Worm (Caenorhabditis elegans): ENCODE results near the gene C05G5.5.

The C05G5.5 gene

DNA sequence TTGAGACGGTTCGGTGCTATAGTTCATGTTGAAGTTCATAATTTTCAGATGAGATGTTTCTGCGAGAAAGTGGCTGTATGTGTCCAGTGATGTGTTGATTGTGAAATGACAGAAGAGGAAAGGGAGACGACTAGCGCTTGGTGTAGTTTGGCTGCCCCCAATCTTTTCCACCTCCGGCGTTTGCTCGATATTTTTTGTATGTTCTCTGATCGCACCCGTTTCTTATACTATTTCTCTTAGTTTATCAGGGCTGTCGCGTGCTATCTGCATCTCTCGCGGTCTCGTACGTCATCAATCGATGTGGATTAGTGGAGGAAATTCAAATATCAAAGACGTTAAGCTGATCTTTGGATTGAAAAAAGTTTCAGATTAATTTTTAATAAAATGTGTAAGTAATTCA is 49.8 kb upstream of the C05G5.5 start, which contains the start of gene atf-4 (continued):
- TF ChIP-seq lsy-27 (tag; optimal IDR thresholded peaks at IDR 0.05; ENCODE audit: borderline replicate concordance, insufficient read depth) (no peak), B0336.3 (GFP tag; IDR thresholded peaks at IDR 0.05) (peak; percentile 28; the same call in 1 of the 2 replicates), C06A6.2 (GFP tag; conservative IDR thresholded peaks at IDR 0.05) (peak; percentile 29; the same call in 1 of the 2 replicates), F22D6.2 (tag; optimal IDR thresholded peaks at IDR 0.05) (no peak)

- TF ChIP-seq Y56A3A.18 (GFP tag; IDR thresholded peaks at IDR 0.05) (no peak), nfya-1 (tag; optimal IDR thresholded peaks at IDR 0.05; ENCODE audit: borderline replicate concordance, insufficient read depth) (no peak), rcor-1 (GFP tag; IDR thresholded peaks at IDR 0.05) (no peak), F22D6.2 (tag; optimal IDR thresholded peaks at IDR 0.05) (no peak), F49E8.2 (tag; optimal IDR thresholded peaks at IDR 0.05; ENCODE audit: insufficient read depth) (no peak), Y79H2A.3 (GFP tag; conservative IDR thresholded peaks at IDR 0.05) (no peak), sptf-2 (GFP tag; optimal IDR thresholded peaks at IDR 0.05) (no peak), cebp-1 (GFP tag; IDR thresholded peaks at IDR 0.05) (no peak), cebp-1 (tag; optimal IDR thresholded peaks at IDR 0.05) (no peak), Y53F4B.3 (GFP tag; IDR thresholded peaks at IDR 0.05) (no peak), dox-1 (GFP tag; IDR thresholded peaks at IDR 0.05) (no peak), lsl-1 (GFP tag; optimal IDR thresholded peaks at IDR 0.05) (no peak), hlh-12 (tag; optimal IDR thresholded peaks at IDR 0.05) (no peak)
These were observed 49.0 kb upstream of the C05G5.5 start for ce11 chrX:14809905-14810304.

DNA sequence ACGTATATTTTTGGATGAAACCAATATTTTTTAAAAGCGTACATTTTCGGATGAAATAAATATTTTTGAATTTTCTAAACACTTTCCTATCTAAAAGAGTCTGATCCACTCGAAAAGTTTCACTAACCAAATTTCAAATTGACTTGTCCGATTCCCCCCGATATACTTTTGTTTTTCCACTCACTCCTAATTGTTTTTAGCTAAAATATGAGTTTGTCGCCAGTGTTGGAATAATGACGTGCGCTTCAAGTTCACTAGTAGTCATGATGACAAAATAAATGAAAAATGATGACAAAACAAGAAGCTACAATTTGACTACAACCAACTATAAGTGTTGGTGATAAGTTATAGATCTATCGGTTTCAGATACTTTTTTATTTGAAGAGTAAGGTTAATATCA is 47.9 kb upstream of the C05G5.5 start:
- TF ChIP-seq lin-35 (GFP tag; optimal IDR thresholded peaks at IDR 0.05) (no peak), B0336.3 (GFP tag; IDR thresholded peaks at IDR 0.05) (0 out of 2 replicates have a peak, but pooled peaks have one; percentile 43), Y53G8AR.9 (GFP tag; conservative IDR thresholded peaks at IDR 0.05) (peak; percentile 49; the same call in 1 of the 2 replicates), T07F8.4 (tag; optimal IDR thresholded peaks at IDR 0.05) (no peak), ama-1 (optimal IDR thresholded peaks at IDR 0.05) (peak; percentile 58), ama-1 (GFP tag; optimal IDR thresholded peaks at IDR 0.05) (no peak), zim-3 (tag; optimal IDR thresholded peaks at IDR 0.05) (peak; percentile 59), nhr-27 (tag; optimal IDR thresholded peaks at IDR 0.05) (peak; percentile 23), nfyb-1 (GFP tag; IDR thresholded peaks at IDR 0.05) (0 out of 2 replicates have a peak, but pooled peaks have one; percentile 47), nfya-1 (tag; optimal IDR thresholded peaks at IDR 0.05; ENCODE audit: borderline replicate concordance, insufficient read depth) (no peak), Y56A3A.18 (GFP tag; IDR thresholded peaks at IDR 0.05) (0 out of 2 replicates have a peak, but pooled peaks have one; percentile 75), ceh-91 (GFP tag; IDR thresholded peaks at IDR 0.05) (no peak), F39B2.1 (GFP tag; IDR thresholded peaks at IDR 0.05) (no peak), T26A5.8 (tag; optimal IDR thresholded peaks at IDR 0.05) (no peak), repo-1 (tag; optimal IDR thresholded peaks at IDR 0.05) (peak; percentile 59), rec-8 (tag; optimal IDR thresholded peaks at IDR 0.05) (no peak), let-607 (tag; optimal IDR thresholded peaks at IDR 0.05) (no peak)

DNA sequence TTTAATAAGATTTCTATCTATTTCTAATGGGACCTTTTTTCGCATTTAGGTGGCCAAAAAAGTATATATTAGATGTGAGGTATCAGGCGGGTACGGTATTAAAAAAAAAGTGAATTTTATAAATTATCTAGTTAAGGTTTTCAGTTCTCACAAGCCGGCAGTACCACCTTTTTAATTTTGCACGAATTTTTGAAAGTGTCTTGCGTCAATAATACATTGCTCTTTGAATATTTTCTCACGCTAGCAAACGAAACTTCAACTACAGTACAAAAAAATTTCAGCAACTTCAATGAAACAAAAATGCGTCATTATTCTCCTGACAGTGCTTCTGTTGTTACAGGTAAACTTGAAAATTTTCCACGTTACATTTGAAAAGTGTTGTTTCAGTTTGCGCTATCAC is 46.0 kb upstream of the C05G5.5 start, which contains the start of gene F42D1.4:
Gene F42D1.4, plus strand, starts transcription at position 301 of the 400 bp plus-strand sequence.
- TF ChIP-seq T07F8.4 (tag; optimal IDR thresholded peaks at IDR 0.05) (no peak), xnd-1 (tag; optimal IDR thresholded peaks at IDR 0.05) (no peak), F10E7.11 (tag; optimal IDR thresholded peaks at IDR 0.05) (no peak)
